Fruit fly (Drosophila melanogaster) whole organism, embryonic: ENCODE results near the gene CG6961.

Source experiments
- BEAF-32 ChIP-seq: fragments of 200-800 bp; sonication (Bioruptor generic); optimal IDR thresholded peaks from 3 replicates; lab custom pipeline; 2017; ENCODE audit warnings: missing biosample characterization, missing genetic modification characterization, mild to moderate bottlenecking, moderate library complexity, missing genetic modification reagents
- CG11456 ChIP-seq: fragments of 200-800 bp; sonication (Bioruptor generic); IDR thresholded peaks from 3 replicates; pipeline ENCODE4 v1.3.6; 2022; ENCODE audit warnings: missing biosample characterization, missing genetic modification characterization
- CG12155 ChIP-seq: fragments of 200-800 bp; sonication (Bioruptor generic); optimal IDR thresholded peaks from 3 replicates; lab custom pipeline; 2016; ENCODE audit warnings: missing biosample characterization, missing genetic modification characterization
- CG18262 ChIP-seq: fragments of 200-800 bp; optimal IDR thresholded peaks from 3 replicates; lab custom pipeline; 2019; ENCODE audit warnings: missing biosample characterization, mild to moderate bottlenecking, missing genetic modification characterization, moderate library complexity
- CG1832 ChIP-seq: fragments of 200-800 bp; sonication (Bioruptor generic); optimal IDR thresholded peaks from 2 replicates; lab custom pipeline; 2017; ENCODE audit warnings: missing biosample characterization, mild to moderate bottlenecking, missing genetic modification characterization, inconsistent platforms
- CG18619 ChIP-seq: fragments of 200-800 bp; sonication (Bioruptor generic); optimal IDR thresholded peaks from 3 replicates; lab custom pipeline; 2017; ENCODE audit warnings: missing biosample characterization, mild to moderate bottlenecking, missing genetic modification characterization
- CG18764 ChIP-seq: fragments of 200-800 bp; sonication (Bioruptor generic); optimal IDR thresholded peaks from 3 replicates; lab custom pipeline; 2016; ENCODE audit warnings: missing biosample characterization, missing genetic modification characterization
- CG2120 ChIP-seq: fragments of 200-800 bp; sonication (Bioruptor generic); optimal IDR thresholded peaks from 3 replicates; lab custom pipeline; 2016; ENCODE audit warnings: missing biosample characterization, missing genetic modification characterization
- CG3838 ChIP-seq: fragments of 200-800 bp; sonication (Bioruptor generic); optimal IDR thresholded peaks from 3 replicates; lab custom pipeline; 2016; ENCODE audit warnings: missing biosample characterization, missing genetic modification characterization
- CG4328 ChIP-seq: fragments of 200-800 bp; sonication (Bioruptor generic); optimal IDR thresholded peaks from 3 replicates; lab custom pipeline; 2017; ENCODE audit warnings: missing biosample characterization, missing genetic modification reagents, missing genetic modification characterization
- CG4360 ChIP-seq: fragments of 200-800 bp; sonication (Bioruptor generic); IDR thresholded peaks from 2 replicates; pipeline ENCODE4 v1.3.6; 2022; ENCODE audit warnings: missing biosample characterization, missing genetic modification characterization
- CG6813 ChIP-seq: fragments of 200-800 bp; sonication (Bioruptor generic); optimal IDR thresholded peaks from 2 replicates; lab custom pipeline; 2017; ENCODE audit warnings: missing biosample characterization, missing genetic modification characterization, mild to moderate bottlenecking, moderate library complexity, missing genetic modification reagents
- CG7786 ChIP-seq: fragments of 200-800 bp; sonication (Bioruptor generic); optimal IDR thresholded peaks from 2 replicates; lab custom pipeline; 2016; ENCODE audit warnings: missing biosample characterization, missing genetic modification characterization
- CG7963 ChIP-seq: fragments of 200-800 bp; sonication (Bioruptor generic); IDR thresholded peaks from 3 replicates; pipeline ENCODE4 v1.3.6; 2022; ENCODE audit warnings: missing biosample characterization, missing genetic modification characterization; ENCODE audit not compliant: partially characterized antibody
- CG8290 ChIP-seq, 3 experiments: fragments of 200-800 bp; sonication (Bioruptor generic); optimal IDR thresholded peaks; 2 replicates each; lab custom pipeline; 2016 to 2019; ENCODE audit warnings: missing biosample characterization in 3 of 3, missing genetic modification characterization in 3 of 3, mild to moderate bottlenecking in 2 of 3, moderate library complexity in 1 of 3
- CG9609 ChIP-seq: fragments of 200-800 bp; sonication (Bioruptor generic); optimal IDR thresholded peaks from 3 replicates; lab custom pipeline; 2016; ENCODE audit warnings: missing biosample characterization, missing genetic modification characterization
- CG9932 ChIP-seq: fragments of 200-800 bp; sonication (Bioruptor generic); IDR thresholded peaks from 2 replicates; pipeline ENCODE4 v1.3.6; 2022; ENCODE audit warnings: missing biosample characterization, missing genetic modification characterization
- Dll ChIP-seq: fragments of 200-800 bp; sonication (Bioruptor generic); IDR thresholded peaks from 4 replicates; pipeline ENCODE4 v1.3.6; 2022; ENCODE audit warnings: missing biosample characterization, missing genetic modification characterization; ENCODE audit not compliant: partially characterized antibody
- Dref ChIP-seq: fragments of 200-800 bp; sonication (Bioruptor generic); IDR thresholded peaks from 2 replicates; pipeline ENCODE4 v1.3.6; 2022; ENCODE audit warnings: missing biosample characterization, missing genetic modification characterization
- ERR ChIP-seq: fragments of 200-800 bp; sonication (Bioruptor generic); optimal IDR thresholded peaks from 2 replicates; lab custom pipeline; 2016; ENCODE audit warnings: missing biosample characterization, missing genetic modification characterization
- Ets97D ChIP-seq: fragments of 200-800 bp; sonication (Bioruptor generic); optimal IDR thresholded peaks from 3 replicates; lab custom pipeline; 2016; ENCODE audit warnings: missing biosample characterization, missing genetic modification characterization
- Fer1 ChIP-seq: fragments of 200-800 bp; sonication (Bioruptor generic); optimal IDR thresholded peaks from 2 replicates; lab custom pipeline; 2017; ENCODE audit warnings: missing biosample characterization, mild to moderate bottlenecking, missing genetic modification characterization
- HLHmδ ChIP-seq: fragments of 200-800 bp; sonication (Bioruptor generic); optimal IDR thresholded peaks from 2 replicates; lab custom pipeline; 2018; ENCODE audit warnings: missing biosample characterization, mild to moderate bottlenecking, missing genetic modification characterization, moderate library complexity
- Meics ChIP-seq: fragments of 200-800 bp; sonication (Bioruptor generic); optimal IDR thresholded peaks from 2 replicates; lab custom pipeline; 2017; ENCODE audit warnings: missing biosample characterization, mild to moderate bottlenecking, missing genetic modification characterization
- Mrtf ChIP-seq: fragments of 200-800 bp; sonication (Bioruptor generic); IDR thresholded peaks from 3 replicates; pipeline ENCODE4 v1.3.6; 2022; ENCODE audit warnings: missing biosample characterization, missing genetic modification characterization
- Myb ChIP-seq: fragments of 200-800 bp; sonication (Bioruptor generic); optimal IDR thresholded peaks from 2 replicates; lab custom pipeline; 2016; ENCODE audit warnings: missing biosample characterization, missing genetic modification characterization
- Nf-YA ChIP-seq: fragments of 200-800 bp; sonication (Bioruptor generic); IDR thresholded peaks from 2 replicates; pipeline ENCODE4 v1.3.6; 2022; ENCODE audit warnings: missing biosample characterization, missing genetic modification characterization
- Poxn ChIP-seq: fragments of 200-800 bp; sonication (Bioruptor generic); IDR thresholded peaks from 2 replicates; pipeline ENCODE4 v1.3.6; 2022; ENCODE audit warnings: missing biosample characterization, missing genetic modification characterization
- Sin3A ChIP-seq: fragments of >200 bp; optimal IDR thresholded peaks from 2 replicates; lab custom pipeline; 2018
- Six4 ChIP-seq: fragments of 200-800 bp; sonication (Bioruptor generic); optimal IDR thresholded peaks from 2 replicates; lab custom pipeline; 2016; ENCODE audit warnings: missing biosample characterization, missing genetic modification characterization
- TFAM ChIP-seq: fragments of 200-800 bp; sonication (Bioruptor generic); optimal IDR thresholded peaks from 2 replicates; lab custom pipeline; 2017; ENCODE audit warnings: missing biosample characterization, missing genetic modification characterization, inconsistent platforms
- Trl ChIP-seq, 3 experiments: fragments of >200 bp in 2 of 3; fragments of 200-800 bp in 1 of 3; sonication (Bioruptor generic) in 1 of 3; optimal IDR thresholded peaks; 2 replicates in 1 of 3; 3 replicates in 2 of 3; lab custom pipeline; 2016 to 2017; ENCODE audit warnings: missing biosample characterization in 1 of 3, missing genetic modification characterization in 1 of 3
- YL-1 ChIP-seq: fragments of 200-800 bp; sonication (Bioruptor generic); optimal IDR thresholded peaks from 3 replicates; lab custom pipeline; 2017; ENCODE audit warnings: missing biosample characterization, mild to moderate bottlenecking, missing genetic modification characterization
- amos ChIP-seq: fragments of 200-800 bp; sonication (Bioruptor generic); IDR thresholded peaks from 2 replicates; pipeline ENCODE4 v1.3.6; 2022; ENCODE audit warnings: missing biosample characterization, missing genetic modification characterization; ENCODE audit not compliant: partially characterized antibody
- bcd ChIP-seq: fragments of 200-800 bp; sonication (Bioruptor generic); optimal IDR thresholded peaks from 2 replicates; lab custom pipeline; 2017; ENCODE audit warnings: missing biosample characterization, mild to moderate bottlenecking, missing genetic modification characterization
- chinmo ChIP-seq: fragments of 200-800 bp; sonication (Bioruptor generic); IDR thresholded peaks from 4 replicates; pipeline ENCODE4 v1.3.6; 2022; ENCODE audit warnings: missing biosample characterization, missing genetic modification characterization; ENCODE audit not compliant: partially characterized antibody
- fd102C ChIP-seq: fragments of 200-800 bp; sonication (Bioruptor generic); optimal IDR thresholded peaks from 2 replicates; lab custom pipeline; 2018; ENCODE audit warnings: missing biosample characterization, mild to moderate bottlenecking, missing genetic modification characterization, moderate library complexity
- lmd ChIP-seq: fragments of 200-800 bp; sonication (Bioruptor generic); IDR thresholded peaks from 2 replicates; pipeline ENCODE4 v1.3.6; 2022; ENCODE audit warnings: missing biosample characterization, missing genetic modification characterization
- lola ChIP-seq, 3 experiments: fragments of >200 bp in 2 of 3; fragments of 200-800 bp in 1 of 3; sonication (Bioruptor generic) in 1 of 3; optimal IDR thresholded peaks; 2 replicates each; lab custom pipeline; 2017 to 2019; ENCODE audit warnings: missing biosample characterization in 3 of 3, missing genetic modification characterization in 3 of 3, mild to moderate bottlenecking in 1 of 3, moderate library complexity in 1 of 3
- nerfin-2 ChIP-seq: fragments of 200-800 bp; sonication (Bioruptor generic); IDR thresholded peaks from 2 replicates; pipeline ENCODE4 v1.3.6; 2022; ENCODE audit warnings: missing biosample characterization, missing genetic modification characterization; ENCODE audit not compliant: partially characterized antibody
- nmo ChIP-seq: fragments of 200-800 bp; sonication (Bioruptor generic); optimal IDR thresholded peaks from 2 replicates; lab custom pipeline; 2018; ENCODE audit warnings: missing biosample characterization, mild to moderate bottlenecking, missing genetic modification characterization, moderate library complexity
- pfk ChIP-seq: fragments of 200-800 bp; sonication (Bioruptor generic); optimal IDR thresholded peaks from 2 replicates; lab custom pipeline; 2018; ENCODE audit warnings: missing biosample characterization, mild to moderate bottlenecking, missing genetic modification characterization, moderate library complexity
- schlank ChIP-seq: fragments of 200-800 bp; sonication (Bioruptor generic); optimal IDR thresholded peaks from 2 replicates; lab custom pipeline; 2018; ENCODE audit warnings: missing biosample characterization, mild to moderate bottlenecking, missing genetic modification characterization
- shn ChIP-seq: fragments of 200-800 bp; sonication (Bioruptor generic); optimal IDR thresholded peaks from 3 replicates; lab custom pipeline; 2016; ENCODE audit warnings: missing biosample characterization, missing genetic modification characterization
- sim ChIP-seq: fragments of 200-800 bp; sonication (Bioruptor generic); IDR thresholded peaks from 2 replicates; pipeline ENCODE4 v1.3.6; 2022; ENCODE audit warnings: missing biosample characterization, missing genetic modification characterization
- sima ChIP-seq: fragments of 200-800 bp; sonication (Bioruptor generic); optimal IDR thresholded peaks from 2 replicates; lab custom pipeline; 2016; ENCODE audit warnings: missing biosample characterization, missing genetic modification characterization
- stwl ChIP-seq: fragments of 200-800 bp; sonication (Bioruptor generic); optimal IDR thresholded peaks from 3 replicates; lab custom pipeline; 2018; ENCODE audit warnings: missing biosample characterization, mild to moderate bottlenecking, missing genetic modification characterization, moderate library complexity
- trh ChIP-seq: fragments of 200-800 bp; sonication (Bioruptor generic); optimal IDR thresholded peaks from 2 replicates; lab custom pipeline; 2016; ENCODE audit warnings: missing biosample characterization, missing genetic modification characterization
- wek ChIP-seq: fragments of 200-800 bp; sonication (Bioruptor generic); optimal IDR thresholded peaks from 3 replicates; lab custom pipeline; 2018; ENCODE audit warnings: missing biosample characterization, mild to moderate bottlenecking, missing genetic modification characterization, moderate library complexity

CG6961 gene

DNA sequence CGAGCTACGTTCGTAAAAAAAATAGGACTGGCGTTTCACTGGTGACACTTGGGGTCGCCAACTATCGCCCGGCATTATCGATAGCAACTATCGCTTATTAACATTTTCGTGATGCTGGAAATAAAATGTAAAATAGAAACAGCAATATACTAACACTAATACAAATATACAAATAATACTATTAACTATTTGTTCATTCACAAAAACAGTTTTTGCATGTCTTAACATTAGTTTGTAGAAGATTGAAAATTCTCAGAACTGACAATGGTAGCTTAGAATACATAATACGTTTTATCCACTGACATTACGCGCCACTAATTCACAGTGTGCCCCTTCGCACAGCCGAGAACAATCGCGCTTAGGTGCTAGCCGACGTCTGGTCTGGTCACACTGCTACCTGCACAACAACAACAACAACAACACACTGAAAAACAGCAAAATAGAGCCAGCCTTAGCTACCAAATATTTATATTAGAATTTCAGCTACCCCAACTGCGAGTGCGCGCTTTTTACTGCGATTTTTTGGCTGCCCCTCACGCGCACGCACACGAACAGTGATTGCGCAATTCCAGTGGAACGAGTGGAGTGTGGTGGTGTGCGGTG is at the start of gene CG6961, which contains the start of gene S6KL (continued):
- TF ChIP-seq Six4 (no peak), CG2120 (GFP tag; lab: Kevin White, UChicago) (peak; percentile 13), ERR (no peak), YL-1 (GFP tag; lab: Kevin White, UChicago) (peak; percentile 70), lola (GFP tag; optimal IDR thresholded peaks at IDR 0.05; lab: Kevin White, UChicago) (peak in 2 of 3 experiments; percentile 13 to 88), Mrtf (GFP tag; lab: Robert Waterston, UW) (no peak), HLHmδ (GFP tag; lab: Kevin White, UChicago) (no peak), CG1832 (GFP tag; lab: Kevin White, UChicago) (no peak), Myb (GFP tag; lab: Kevin White, UChicago) (no peak), shn (GFP tag; lab: Kevin White, UChicago) (no peak), Sin3A (lab: Kevin White, UChicago) (peak; percentile 91), Trl (optimal IDR thresholded peaks at IDR 0.05; lab: Kevin White, UChicago) (no peak), Trl (GFP tag; optimal IDR thresholded peaks at IDR 0.05; lab: Kevin White, UChicago) (no peak), Dref (GFP tag; lab: Robert Waterston, UW) (peak; percentile 57), Dll (GFP tag; lab: Robert Waterston, UW) (peak; percentile 86), CG7786 (no peak), schlank (tag; lab: Kevin White, UChicago) (no peak), sima (GFP tag; lab: Kevin White, UChicago) (no peak), CG4360 (peak; percentile 94), BEAF-32 (GFP tag; lab: Kevin White, UChicago) (peak; percentile 93), amos (GFP tag; lab: Robert Waterston, UW) (peak; percentile 77), Ets97D (peak; percentile 38), CG8290 (GFP tag; optimal IDR thresholded peaks at IDR 0.05; lab: Kevin White, UChicago) (no peak), CG8290 (tag; optimal IDR thresholded peaks at IDR 0.05; lab: Kevin White, UChicago) (peak in 1 of 2 experiments; percentile 1), Poxn (GFP tag; lab: Robert Waterston, UW) (no peak), CG9609 (no peak), fd102C (GFP tag; lab: Kevin White, UChicago) (no peak), sim (no peak), Nf-YA (no peak), CG4328 (GFP tag; lab: Kevin White, UChicago) (no peak), CG3838 (GFP tag; lab: Kevin White, UChicago) (no peak), CG18262 (tag; lab: Kevin White, UChicago) (no peak), CG18619 (no peak), stwl (tag; lab: Kevin White, UChicago) (peak; percentile 33), CG12155 (GFP tag; lab: Kevin White, UChicago) (no peak), TFAM (no peak), nmo (GFP tag; lab: Kevin White, UChicago) (peak; percentile 60), Fer1 (GFP tag; lab: Kevin White, UChicago) (no peak), CG6813 (no peak), pfk (GFP tag; lab: Kevin White, UChicago) (peak; percentile 74), trh (no peak), bcd (GFP tag; lab: Kevin White, UChicago) (no peak), chinmo (GFP tag; lab: Robert Waterston, UW) (0 out of 4 replicates have a peak, but pooled peaks have one; percentile 11), CG9932 (GFP tag; lab: Robert Waterston, UW) (peak; percentile 46; the same call in 1 of the 2 replicates), Meics (GFP tag; lab: Kevin White, UChicago) (no peak), CG18764 (no peak), CG7963 (GFP tag; lab: Robert Waterston, UW) (peak; percentile 59; the same call in 2 of the 3 replicates), CG11456 (GFP tag; lab: Robert Waterston, UW) (no peak), nerfin-2 (peak; percentile 49; the same call in 1 of the 2 replicates), wek (GFP tag; lab: Kevin White, UChicago) (no peak), lmd (GFP tag; lab: Robert Waterston, UW) (no peak)
